Worm (Caenorhabditis elegans) whole organism, late embryonic: ENCODE results near the gene pho-6.
A peak's percentile ranks its signal among the peaks of the same experiment; 100 is the strongest.

Source experiments
- F13H6.1 ChIP-seq: sonication (generic microtip); optimal IDR thresholded peaks from 2 replicates; lab custom pipeline; 2016; ENCODE audit warnings: missing genetic modification characterization, missing compliant biosample characterization
- K02D7.2 ChIP-seq: sonication (generic microtip); optimal IDR thresholded peaks from 2 replicates; lab custom pipeline; 2017; ENCODE audit warnings: mild to moderate bottlenecking, missing genetic modification characterization, missing compliant biosample characterization
- K09A11.1 ChIP-seq: sonication (generic microtip); optimal IDR thresholded peaks from 2 replicates; lab custom pipeline; 2017; ENCODE audit warnings: antibody characterized with exemption, mild to moderate bottlenecking, missing genetic modification characterization, missing compliant biosample characterization; ENCODE audit not compliant: insufficient read depth
- ceh-14 ChIP-seq: sonication (generic microtip); optimal IDR thresholded peaks from 2 replicates; lab custom pipeline; 2016; ENCODE audit warnings: missing genotype, missing genetic modification characterization, missing compliant biosample characterization
- ceh-18 ChIP-seq: sonication (generic microtip); optimal IDR thresholded peaks from 2 replicates; lab custom pipeline; 2016; ENCODE audit warnings: missing genetic modification characterization, missing compliant biosample characterization
- ceh-22 ChIP-seq: sonication (generic microtip); optimal IDR thresholded peaks from 2 replicates; lab custom pipeline; 2017; ENCODE audit warnings: missing biosample characterization, missing genetic modification characterization
- ceh-30 ChIP-seq: fragments of 150-350 bp; optimal IDR thresholded peaks from 2 replicates; lab custom pipeline; 2014; ENCODE audit warnings: missing biosample characterization, missing genetic modification characterization
- ceh-34 ChIP-seq: sonication (generic microtip); optimal IDR thresholded peaks from 2 replicates; lab custom pipeline; 2016; ENCODE audit warnings: mild to moderate bottlenecking, missing genetic modification characterization, missing compliant biosample characterization
- ceh-6 ChIP-seq: fragments of 200-800 bp; sonication (Bioruptor generic); optimal IDR thresholded peaks from 2 replicates; lab custom pipeline; 2018; ENCODE audit warnings: mild to moderate bottlenecking, missing genetic modification characterization, missing compliant biosample characterization
- dmd-4 ChIP-seq: sonication (generic microtip); optimal IDR thresholded peaks from 2 replicates; lab custom pipeline; 2016; ENCODE audit warnings: borderline replicate concordance, missing genetic modification characterization, missing compliant biosample characterization
- fax-1 ChIP-seq: sonication (generic microtip); optimal IDR thresholded peaks from 2 replicates; lab custom pipeline; 2016; ENCODE audit warnings: missing genotype, missing genetic modification characterization, missing compliant biosample characterization
- fkh-10 ChIP-seq: fragments of 150-350 bp; optimal IDR thresholded peaks from 2 replicates; lab custom pipeline; 2014; ENCODE audit warnings: missing biosample characterization, missing genetic modification reagents, missing genetic modification characterization
- fkh-6 ChIP-seq: sonication (generic microtip); optimal IDR thresholded peaks from 2 replicates; lab custom pipeline; 2016; ENCODE audit warnings: missing genetic modification characterization, missing compliant biosample characterization
- hlh-13 ChIP-seq: fragments of 200-800 bp; sonication (Bioruptor generic); optimal IDR thresholded peaks from 2 replicates; lab custom pipeline; 2018; ENCODE audit warnings: mild to moderate bottlenecking, missing genetic modification characterization, missing compliant biosample characterization
- hlh-30 ChIP-seq: sonication (generic microtip); optimal IDR thresholded peaks from 2 replicates; lab custom pipeline; 2017; ENCODE audit warnings: antibody characterized with exemption, missing genetic modification characterization, missing compliant biosample characterization; ENCODE audit not compliant: insufficient read depth
- lim-6 ChIP-seq: sonication (generic microtip); optimal IDR thresholded peaks from 2 replicates; lab custom pipeline; 2016; ENCODE audit warnings: missing genetic modification characterization, missing compliant biosample characterization
- lin-11 ChIP-seq: fragments of 200-800 bp; sonication (Bioruptor generic); optimal IDR thresholded peaks from 2 replicates; lab custom pipeline; 2018; ENCODE audit warnings: mild to moderate bottlenecking, missing genetic modification characterization, missing compliant biosample characterization
- nfya-1 ChIP-seq: sonication (generic microtip); optimal IDR thresholded peaks from 2 replicates; lab custom pipeline; 2017; ENCODE audit warnings: missing genetic modification characterization, mild to moderate bottlenecking, missing compliant biosample characterization, antibody characterized with exemption, moderate library complexity
- nhr-11 ChIP-seq: fragments of 150-350 bp; optimal IDR thresholded peaks from 2 replicates; lab custom pipeline; 2014; ENCODE audit warnings: missing biosample characterization, missing genetic modification characterization
- nhr-232 ChIP-seq: sonication (generic microtip); optimal IDR thresholded peaks from 2 replicates; lab custom pipeline; 2016; ENCODE audit warnings: missing genetic modification characterization, missing compliant biosample characterization
- odd-2 ChIP-seq: sonication (generic microtip); optimal IDR thresholded peaks from 2 replicates; lab custom pipeline; 2017; ENCODE audit warnings: antibody characterized with exemption, mild to moderate bottlenecking, missing genetic modification characterization, missing compliant biosample characterization
- pag-3 ChIP-seq: sonication (generic microtip); optimal IDR thresholded peaks from 2 replicates; lab custom pipeline; 2016; ENCODE audit warnings: missing compliant biosample characterization, missing genetic modification characterization, borderline replicate concordance
- pat-9 ChIP-seq: fragments of 200-800 bp; sonication (Bioruptor generic); optimal IDR thresholded peaks from 2 replicates; lab custom pipeline; 2018; ENCODE audit warnings: mild to moderate bottlenecking, missing genetic modification characterization, moderate library complexity, missing compliant biosample characterization
- pax-1 ChIP-seq: fragments of 150-350 bp; optimal IDR thresholded peaks from 2 replicates; lab custom pipeline; 2014; ENCODE audit warnings: missing biosample characterization, missing genetic modification characterization
- pha-2 ChIP-seq: sonication (generic microtip); optimal IDR thresholded peaks from 2 replicates; lab custom pipeline; 2017; ENCODE audit warnings: mild to moderate bottlenecking, missing genetic modification characterization, missing compliant biosample characterization
- pqm-1 ChIP-seq: sonication (generic microtip); optimal IDR thresholded peaks from 2 replicates; lab custom pipeline; 2016; ENCODE audit warnings: missing genetic modification characterization, missing compliant biosample characterization
- pros-1 ChIP-seq: fragments of 150-350 bp; optimal IDR thresholded peaks from 2 replicates; lab custom pipeline; 2014; ENCODE audit warnings: missing biosample characterization, missing genetic modification reagents, missing genetic modification characterization
- tbx-2 ChIP-seq: sonication (generic microtip); optimal IDR thresholded peaks from 2 replicates; lab custom pipeline; 2016; ENCODE audit warnings: missing genetic modification characterization, missing compliant biosample characterization
- tbx-7 ChIP-seq: sonication (generic microtip); optimal IDR thresholded peaks from 2 replicates; lab custom pipeline; 2016; ENCODE audit warnings: missing genotype, missing genetic modification characterization, missing compliant biosample characterization
- unc-3 ChIP-seq, 2 experiments: fragments of 200-800 bp in 1 of 2; sonication (Bioruptor generic) in 1 of 2; sonication (generic microtip) in 1 of 2; conservative IDR thresholded peaks in 1 of 2; optimal IDR thresholded peaks in 1 of 2; 2 replicates each; pipeline versions ENCODE4 v1.3.6 to Lab custom; 2016 to 2022; ENCODE audit warnings: missing compliant biosample characterization in 2 of 2, missing genetic modification characterization in 2 of 2, missing genetic modification reagents in 1 of 2
- unc-55 ChIP-seq: sonication (generic microtip); optimal IDR thresholded peaks from 2 replicates; lab custom pipeline; 2017; ENCODE audit warnings: missing biosample characterization, missing genetic modification reagents, missing genetic modification characterization
- unc-86 ChIP-seq: sonication (generic microtip); optimal IDR thresholded peaks from 2 replicates; lab custom pipeline; 2016; ENCODE audit warnings: missing genetic modification characterization, missing compliant biosample characterization
- zip-5 ChIP-seq: sonication (generic microtip); optimal IDR thresholded peaks from 2 replicates; lab custom pipeline; 2016; ENCODE audit warnings: missing genetic modification characterization, missing compliant biosample characterization
- ztf-16 ChIP-seq: sonication (generic microtip); optimal IDR thresholded peaks from 2 replicates; lab custom pipeline; 2017; ENCODE audit warnings: missing genetic modification characterization, missing compliant biosample characterization

The pho-6 gene

ce11 chrV:8426741-8427457 is 32.6 kb upstream of the pho-6 start:
- TF ChIP-seq hlh-30 (tag; lab: Kevin White, UChicago): no peak
- no peak for TF ChIP-seq nhr-232 (tag; lab: Kevin White, UChicago)
- TF ChIP-seq zip-5 (tag; lab: Kevin White, UChicago): no peak
- TF ChIP-seq F13H6.1 (tag; lab: Kevin White, UChicago): no peak
- no peak for TF ChIP-seq pqm-1
- TF ChIP-seq lim-6 (tag; lab: Kevin White, UChicago): no peak
- TF ChIP-seq pros-1: no peak
- TF ChIP-seq pag-3 (tag; lab: Kevin White, UChicago): no peak
- no peak for TF ChIP-seq fkh-10
- no peak for TF ChIP-seq unc-55 (GFP tag; lab: Kevin White, UChicago)
- no peak for TF ChIP-seq ceh-22 (tag; lab: Kevin White, UChicago)
- no peak for TF ChIP-seq dmd-4 (tag; lab: Kevin White, UChicago)
- no peak for TF ChIP-seq nfya-1 (tag; lab: Kevin White, UChicago)
- TF ChIP-seq hlh-13 (GFP tag; lab: Kevin White, UChicago): no peak
- no peak for TF ChIP-seq K02D7.2
- TF ChIP-seq ceh-34 (tag; lab: Kevin White, UChicago): no peak

DNA sequence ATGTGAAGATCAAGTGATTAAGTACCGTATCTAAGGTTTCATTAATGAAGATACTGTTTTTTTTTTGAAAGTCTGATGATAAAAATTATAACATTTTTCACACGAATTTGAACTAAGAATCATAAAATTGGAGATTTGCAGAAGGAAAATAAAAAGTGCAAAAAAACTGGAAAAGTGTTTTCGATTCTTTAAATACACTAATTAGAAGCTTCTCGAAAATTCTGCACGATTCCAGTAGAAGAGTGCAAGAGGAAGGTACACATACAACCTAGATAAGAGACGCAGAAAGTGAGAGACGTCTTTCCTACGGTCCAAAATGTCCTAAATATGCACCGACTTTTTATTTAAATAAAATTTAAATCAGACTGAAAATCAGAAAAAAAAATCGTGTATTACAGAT is 32.0 kb upstream of the pho-6 start:
- TF ChIP-seq ztf-16 (tag; lab: Kevin White, UChicago): no peak
- no peak for TF ChIP-seq fax-1 (tag; lab: Kevin White, UChicago)
- TF ChIP-seq pha-2: no peak
- TF ChIP-seq ceh-18 (tag; lab: Kevin White, UChicago): no peak
- TF ChIP-seq tbx-2: no peak

DNA sequence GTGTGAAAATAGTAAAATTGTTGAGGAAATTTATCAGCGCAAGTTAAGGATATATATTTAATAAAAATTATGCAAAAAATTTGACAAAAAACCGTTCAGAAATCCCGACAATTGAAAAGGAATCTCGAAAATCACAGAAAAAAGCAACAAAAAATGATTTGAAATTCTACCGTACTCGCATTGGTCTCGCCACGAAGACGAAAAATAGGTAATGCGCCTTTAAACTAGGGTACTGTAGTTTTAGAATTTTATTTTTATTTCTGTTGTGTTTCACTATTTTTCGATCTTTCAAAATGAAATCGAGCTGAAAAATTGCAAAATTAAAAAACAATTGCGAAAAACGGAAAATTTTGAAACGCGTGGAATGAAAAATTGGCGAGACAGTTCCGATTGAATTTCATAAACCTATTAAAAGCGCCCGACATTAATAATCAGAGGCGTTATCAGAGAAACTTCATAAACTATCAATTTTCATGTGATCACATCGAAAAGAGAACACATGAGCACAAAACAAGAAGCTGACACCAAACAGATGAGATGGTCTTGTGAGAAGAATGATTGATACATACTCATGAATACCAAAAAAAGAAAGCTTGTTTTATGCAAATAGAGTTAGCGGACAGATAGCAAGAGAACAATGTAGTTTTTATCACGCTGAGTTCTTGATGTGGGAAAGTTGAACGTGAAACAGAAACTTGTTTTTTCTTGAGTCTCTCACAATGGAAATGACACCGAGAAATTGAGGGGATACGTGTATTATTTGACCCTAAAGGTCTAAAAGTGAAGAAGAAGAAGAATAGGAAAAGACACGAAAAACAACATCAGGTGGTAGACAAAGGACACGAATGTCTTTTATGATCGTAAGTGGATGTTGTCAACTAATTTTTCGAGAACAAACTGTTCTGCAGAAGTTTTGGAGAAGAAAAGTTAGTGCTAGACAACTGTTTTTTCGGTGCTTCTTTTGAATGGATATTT is 30.9 kb upstream of the pho-6 start:
- TF ChIP-seq K09A11.1 (tag; lab: Kevin White, UChicago) (no peak), ceh-6 (GFP tag; lab: Kevin White, UChicago) (no peak), ceh-30 (tag; lab: Kevin White, UChicago) (no peak), ceh-22 (tag; lab: Kevin White, UChicago) (no peak), lin-11 (tag; lab: Kevin White, UChicago) (no peak)

ce11 chrV:8417271-8417670 is 23.0 kb upstream of the pho-6 start:
- TF ChIP-seq unc-3 (GFP tag; conservative IDR thresholded peaks at IDR 0.05; lab: Robert Waterston, UW): no peak
- no peak for TF ChIP-seq unc-3 (tag; optimal IDR thresholded peaks at IDR 0.05; lab: Kevin White, UChicago)
- TF ChIP-seq ceh-18 (tag; lab: Kevin White, UChicago): no peak
- TF ChIP-seq nfya-1 (tag; lab: Kevin White, UChicago): peak; percentile 54
- no peak for TF ChIP-seq pros-1

DNA sequence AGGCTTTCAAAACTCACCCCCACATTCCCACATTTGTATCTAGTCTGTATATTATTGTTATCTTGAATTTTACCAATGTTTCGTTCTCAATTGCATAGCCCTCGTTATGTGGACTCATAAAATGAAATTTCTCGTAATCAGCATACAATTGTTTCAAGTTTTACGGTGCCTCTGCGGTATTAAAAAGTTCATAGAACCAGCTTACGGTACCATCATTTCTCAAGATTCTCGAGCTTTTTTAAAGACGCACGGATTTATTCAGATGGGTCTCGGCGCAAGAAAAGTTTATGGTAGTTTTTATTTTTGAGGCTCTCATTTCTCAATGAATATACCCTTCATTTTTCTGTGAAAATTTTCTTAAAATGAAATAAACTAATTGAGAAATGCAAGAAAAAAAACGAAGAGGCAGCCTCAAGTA is 20.9 kb upstream of the pho-6 start:
- TF ChIP-seq fkh-6 (tag; lab: Kevin White, UChicago) (no peak), unc-86 (tag; lab: Kevin White, UChicago) (no peak), pat-9 (no peak), fax-1 (tag; lab: Kevin White, UChicago) (no peak), hlh-13 (GFP tag; lab: Kevin White, UChicago) (no peak), odd-2 (tag; lab: Kevin White, UChicago) (no peak), nhr-11 (tag; lab: Kevin White, UChicago) (no peak), pax-1 (tag; lab: Kevin White, UChicago) (no peak), ceh-14 (tag; lab: Kevin White, UChicago) (no peak), ceh-34 (tag; lab: Kevin White, UChicago) (no peak), tbx-7 (tag; lab: Kevin White, UChicago) (no peak), nhr-232 (tag; lab: Kevin White, UChicago) (no peak), lim-6 (tag; lab: Kevin White, UChicago) (no peak)
- TF ChIP-seq, all 69 proteins: peak for 0
